Worm (Caenorhabditis elegans): ENCODE results near the gene K07F5.17.

DNA sequence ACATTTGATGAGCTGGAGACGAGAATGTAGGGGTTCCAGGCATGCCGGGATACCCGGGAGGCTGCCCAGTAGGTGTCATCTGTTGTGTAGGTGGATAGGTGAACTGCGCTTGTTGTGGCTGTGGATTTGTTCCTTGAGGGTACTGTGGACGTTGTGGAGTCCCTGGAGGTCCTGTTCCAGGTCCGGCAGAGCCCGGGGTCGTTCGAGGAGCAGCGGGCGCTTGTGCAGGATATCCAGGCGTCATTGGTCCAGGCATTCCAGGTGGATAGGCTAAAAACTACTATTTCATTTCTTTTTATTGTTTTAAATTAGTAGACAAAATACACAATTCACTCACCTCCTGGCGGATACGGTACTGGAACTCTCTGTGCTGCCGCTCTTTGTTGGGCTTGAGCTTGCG lies 46.9 kb upstream of the K07F5.17 start:
- no peak for TF ChIP-seq lin-15B (tag; optimal IDR thresholded peaks at IDR 0.05)
- no peak for TF ChIP-seq pha-4 (tag; optimal IDR thresholded peaks at IDR 0.05)
- TF ChIP-seq nhr-23 (tag; optimal IDR thresholded peaks at IDR 0.05), result no peak
- TF ChIP-seq ZK546.5 (tag; optimal IDR thresholded peaks at IDR 0.05), result no peak
- no peak for TF ChIP-seq nhr-12 (tag; optimal IDR thresholded peaks at IDR 0.05)
- no peak for TF ChIP-seq pqm-1 (tag; optimal IDR thresholded peaks at IDR 0.05)
- no peak for TF ChIP-seq skn-1 (tag; optimal IDR thresholded peaks at IDR 0.05)
